Fruit fly (Drosophila melanogaster) whole organism, prepupa: ENCODE measurements around the gene CG17855.

Source experiments
- Blimp-1 ChIP-seq: fragments of 200-800 bp; sonication (Bioruptor generic); optimal IDR thresholded peaks from 3 replicates; lab custom pipeline; 2017; ENCODE audit warnings: missing biosample characterization, missing genetic modification characterization, mild to moderate bottlenecking, moderate library complexity, missing genetic modification reagents
- CG6163 ChIP-seq: fragments of 200-800 bp; sonication (Bioruptor generic); IDR thresholded peaks from 3 replicates; pipeline ENCODE4 v1.3.6; 2022; ENCODE audit warnings: missing biosample characterization, missing genetic modification characterization
- CG6792 ChIP-seq: fragments of 200-800 bp; sonication (Bioruptor generic); optimal IDR thresholded peaks from 3 replicates; lab custom pipeline; 2016; ENCODE audit warnings: missing biosample characterization, missing genetic modification characterization
- OdsH ChIP-seq: fragments of 200-800 bp; sonication (Bioruptor generic); optimal IDR thresholded peaks from 3 replicates; lab custom pipeline; 2016; ENCODE audit warnings: missing biosample characterization, missing genetic modification characterization
- Smox ChIP-seq: fragments of 200-800 bp; sonication (Bioruptor generic); optimal IDR thresholded peaks from 3 replicates; lab custom pipeline; 2016; ENCODE audit warnings: missing biosample characterization, missing genetic modification characterization
- pdm3 ChIP-seq: fragments of 200-800 bp; sonication (Bioruptor generic); optimal IDR thresholded peaks from 3 replicates; lab custom pipeline; 2016; ENCODE audit warnings: missing biosample characterization, missing genetic modification characterization
- spab ChIP-seq: fragments of 200-800 bp; sonication (Bioruptor generic); optimal IDR thresholded peaks from 2 replicates; lab custom pipeline; 2017; ENCODE audit warnings: missing biosample characterization, mild to moderate bottlenecking, missing genetic modification characterization, missing genetic modification reagents

DNA sequence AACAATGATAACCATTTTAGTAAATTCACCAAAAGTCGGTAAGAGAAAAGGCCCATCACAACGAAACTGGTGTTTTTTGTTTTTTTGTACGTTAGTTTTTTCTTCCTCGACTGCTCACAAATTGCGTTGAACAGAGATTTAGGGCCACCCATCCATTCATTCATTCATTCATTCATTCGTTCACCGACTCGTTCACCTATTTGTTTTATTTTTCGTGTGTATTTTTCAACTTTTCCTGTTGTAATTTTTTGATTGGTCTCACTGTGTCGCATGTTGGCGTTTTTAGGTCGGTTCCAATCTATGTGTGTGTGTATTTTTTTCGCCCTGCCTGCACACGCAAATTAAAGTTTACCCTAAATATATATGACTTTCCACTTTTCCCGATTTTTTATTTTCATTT lies 15.4 kb upstream of the CG17855 start:
- TF ChIP-seq CG6163 (GFP tag; lab: Robert Waterston, UW) (no peak), Blimp-1 (GFP tag; lab: Kevin White, UChicago) (no peak), CG6792 (no peak), pdm3 (GFP tag; lab: Kevin White, UChicago) (no peak), spab (no peak), Smox (GFP tag; lab: Kevin White, UChicago) (no peak), OdsH (no peak)
